Worm (Caenorhabditis elegans): ENCODE data around the gene Y67D8A.2.

DNA sequence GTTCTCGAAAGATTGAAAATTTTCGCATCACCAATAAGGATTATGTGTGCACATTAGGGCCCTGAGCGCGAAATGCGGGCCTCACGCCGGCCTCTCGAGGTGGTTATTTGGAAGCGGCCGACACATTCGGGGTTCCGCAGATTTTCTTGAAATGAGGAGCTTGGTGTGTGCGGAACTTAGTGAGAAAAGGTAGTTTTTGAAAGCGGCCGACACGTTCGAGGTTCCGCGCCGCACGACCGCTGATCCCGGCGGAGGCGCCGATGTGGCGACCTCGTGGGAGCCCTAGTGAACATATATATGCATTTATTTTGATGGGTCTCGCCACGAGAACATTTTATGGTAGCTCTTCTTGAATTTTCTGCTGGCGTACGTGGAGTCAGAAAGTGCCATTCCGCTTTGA, 44.6 kb downstream of the Y67D8A.2 start:
- TF ChIP-seq unc-130 (GFP tag; optimal IDR thresholded peaks at IDR 0.05) = no peak
- TF ChIP-seq ama-1 (optimal IDR thresholded peaks at IDR 0.05) = no peak
- TF ChIP-seq ama-1 (GFP tag; optimal IDR thresholded peaks at IDR 0.05) = no peak
- no peak for TF ChIP-seq sptf-2 (GFP tag; optimal IDR thresholded peaks at IDR 0.05)
- TF ChIP-seq attf-6 (GFP tag; IDR thresholded peaks at IDR 0.05) = no peak
- no peak for TF ChIP-seq nhr-80 (tag; optimal IDR thresholded peaks at IDR 0.05)
- TF ChIP-seq F33H1.4 (GFP tag; IDR thresholded peaks at IDR 0.05) = no peak
- TF ChIP-seq F22D6.2 (tag; optimal IDR thresholded peaks at IDR 0.05) = no peak
- no peak for TF ChIP-seq F49E8.2 (tag; optimal IDR thresholded peaks at IDR 0.05; ENCODE audit: insufficient read depth)
- TF ChIP-seq B0336.3 (GFP tag; IDR thresholded peaks at IDR 0.05) = no peak
- TF ChIP-seq nhr-179 (tag; optimal IDR thresholded peaks at IDR 0.05) = no peak

All from whole organism, young adult.